Worm (Caenorhabditis elegans): ENCODE measurements around the gene gid-2.

- TF ChIP-seq ceh-82 (tag; optimal IDR thresholded peaks at IDR 0.05) = no peak
- no peak for TF ChIP-seq tbx-2 (tag; optimal IDR thresholded peaks at IDR 0.05)
- no peak for TF ChIP-seq egl-27 (tag; optimal IDR thresholded peaks at IDR 0.05)
- no peak for TF ChIP-seq sox-4 (tag; optimal IDR thresholded peaks at IDR 0.05)
- no peak for TF ChIP-seq fkh-8 (tag; optimal IDR thresholded peaks at IDR 0.05)
- no peak for TF ChIP-seq ceh-63 (GFP tag; optimal IDR thresholded peaks at IDR 0.05)
- no peak for TF ChIP-seq nhr-12 (tag; optimal IDR thresholded peaks at IDR 0.05)
- TF ChIP-seq nhr-76 (tag; optimal IDR thresholded peaks at IDR 0.05) = no peak
- TF ChIP-seq ztf-11 (tag; optimal IDR thresholded peaks at IDR 0.05) = no peak
- TF ChIP-seq hpl-2 (GFP tag; optimal IDR thresholded peaks at IDR 0.05) = no peak
- no peak for TF ChIP-seq unc-130 (tag; optimal IDR thresholded peaks at IDR 0.05)
- no peak for TF ChIP-seq C04F5.9 (tag; optimal IDR thresholded peaks at IDR 0.05)
- no peak for TF ChIP-seq vab-15 (tag; optimal IDR thresholded peaks at IDR 0.05)
Measured at ce11 chrX:2450994-2451393, 12.2 kb upstream of the gid-2 start.
